ENCODE assay signal across 2 worm cellular contexts in the genomic region with DNA sequence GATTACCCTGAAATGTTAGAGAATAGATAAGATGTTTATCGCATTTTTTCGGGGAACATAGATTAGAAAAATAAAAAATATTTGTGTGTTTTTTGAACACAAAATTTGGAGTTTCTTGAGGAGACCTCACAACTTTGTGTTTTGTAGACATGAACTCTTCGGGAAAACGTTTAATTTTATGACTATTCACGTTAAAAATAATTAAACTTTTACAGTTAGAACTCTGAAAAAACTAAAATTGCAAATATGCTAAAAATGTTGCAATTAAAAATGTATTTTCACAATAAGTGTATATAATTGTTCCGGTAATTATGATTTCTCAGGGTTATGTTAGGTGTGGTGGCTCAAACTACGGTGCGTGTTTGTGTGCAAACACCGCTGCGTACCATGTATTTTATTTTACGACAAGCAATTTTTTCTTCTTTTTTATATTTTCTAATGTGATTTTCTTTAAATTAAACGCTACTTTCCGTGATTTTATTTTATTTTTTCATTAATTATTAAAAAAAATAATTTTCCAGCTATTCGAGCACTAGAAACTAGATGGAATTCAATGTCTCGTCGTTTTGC.
TF ChIP-seq lines count a peak whose summit lies in the region.

Gene F57C2.5, minus strand, starts transcription at position 7 of the 570 bp plus-strand sequence.
Gene spat-1, plus strand, starts transcription at position 520 of the 570 bp plus-strand sequence.

TF ChIP-seq in whole organism, L4 larva, 104 proteins besides CTCF, POLR2A, EP300 and RAD21 (continued from another document):
- TF ChIP-seq nhr-11 (tag; optimal IDR thresholded peaks at IDR 0.05; lab: Kevin White, UChicago) (peak; percentile 45), tra-1 (GFP tag; IDR thresholded peaks at IDR 0.05; lab: Robert Waterston, UW) (no peak), nhr-41 (GFP tag; IDR thresholded peaks at IDR 0.05; lab: Robert Waterston, UW) (no peak), unc-39 (tag; optimal IDR thresholded peaks at IDR 0.05; lab: Kevin White, UChicago) (no peak), hlh-11 (tag; optimal IDR thresholded peaks at IDR 0.05; lab: Kevin White, UChicago) (peak; percentile 28), nhr-10 (tag; optimal IDR thresholded peaks at IDR 0.05; lab: Kevin White, UChicago) (no peak), lin-29 (GFP tag; IDR thresholded peaks at IDR 0.05; lab: Robert Waterston, UW) (no peak), pqm-1 (tag; optimal IDR thresholded peaks at IDR 0.05; lab: Kevin White, UChicago) (peak; percentile 55), egl-43 (GFP tag; IDR thresholded peaks at IDR 0.05; lab: Robert Waterston, UW) (no peak), vab-7 (GFP tag; IDR thresholded peaks at IDR 0.05; lab: Robert Waterston, UW) (peak; percentile 59; the same call in 1 of the 2 replicates), lin-39 (tag; optimal IDR thresholded peaks at IDR 0.05; lab: Kevin White, UChicago) (no peak), nhr-76 (tag; optimal IDR thresholded peaks at IDR 0.05; lab: Kevin White, UChicago) (no peak), F37D6.2 (tag; optimal IDR thresholded peaks at IDR 0.05; lab: Kevin White, UChicago) (peak; percentile 22), dpl-1 (GFP tag; optimal IDR thresholded peaks at IDR 0.05; lab: Kevin White, UChicago) (peak; percentile 61), nhr-28 (tag; optimal IDR thresholded peaks at IDR 0.05; lab: Kevin White, UChicago) (peak; percentile 48), F44E2.7 (GFP tag; IDR thresholded peaks at IDR 0.05; lab: Robert Waterston, UW) (no peak), aha-1 (tag; lab: Kevin White, UChicago) (no peak), F10B5.3 (tag; optimal IDR thresholded peaks at IDR 0.05; lab: Kevin White, UChicago) (no peak), ctbp-1 (GFP tag; IDR thresholded peaks at IDR 0.05; lab: Robert Waterston, UW) (no peak), dmd-9 (GFP tag; IDR thresholded peaks at IDR 0.05; lab: Robert Waterston, UW) (no peak), unc-130 (GFP tag; optimal IDR thresholded peaks at IDR 0.05; lab: Kevin White, UChicago) (peak; percentile 88), nhr-25 (tag; optimal IDR thresholded peaks at IDR 0.05; lab: Kevin White, UChicago; ENCODE audit: borderline replicate concordance, insufficient read depth) (no peak), lsy-2 (tag; optimal IDR thresholded peaks at IDR 0.05; lab: Kevin White, UChicago) (peak; percentile 86 to 98), ZK546.5 (tag; optimal IDR thresholded peaks at IDR 0.05; lab: Kevin White, UChicago) (no peak), aly-2 (tag; optimal IDR thresholded peaks at IDR 0.05; lab: Kevin White, UChicago) (no peak), lin-38 (GFP tag; IDR thresholded peaks at IDR 0.05; lab: Robert Waterston, UW) (peak; percentile 54), T20F7.1 (GFP tag; optimal IDR thresholded peaks at IDR 0.05; lab: Kevin White, UChicago) (no peak), fkh-10 (GFP tag; optimal IDR thresholded peaks at IDR 0.05; lab: Kevin White, UChicago) (no peak), mdl-1 (tag; optimal IDR thresholded peaks at IDR 0.05; lab: Kevin White, UChicago) (no peak), snpc-4 (tag; optimal IDR thresholded peaks at IDR 0.05; lab: Kevin White, UChicago) (no peak), lir-3 (tag; optimal IDR thresholded peaks at IDR 0.05; lab: Kevin White, UChicago) (no peak), zfp-3 (GFP tag; conservative IDR thresholded peaks at IDR 0.05; lab: Robert Waterston, UW) (no peak), hlh-30 (tag; optimal IDR thresholded peaks at IDR 0.05; lab: Kevin White, UChicago; ENCODE audit: insufficient read depth) (peak; percentile 26), F49E8.2 (tag; optimal IDR thresholded peaks at IDR 0.05; lab: Kevin White, UChicago; ENCODE audit: borderline replicate concordance) (no peak), zag-1 (tag; optimal IDR thresholded peaks at IDR 0.05; lab: Kevin White, UChicago) (no peak), spr-3 (GFP tag; optimal IDR thresholded peaks at IDR 0.05; lab: Kevin White, UChicago) (no peak), duxl-1 (tag; optimal IDR thresholded peaks at IDR 0.05; lab: Kevin White, UChicago; ENCODE audit: poor library complexity) (no peak), pha-4 (GFP tag; IDR thresholded peaks at IDR 0.05; lab: Robert Waterston, UW) (peak; percentile 10; the same call in 1 of the 2 replicates), pha-4 (tag; optimal IDR thresholded peaks at IDR 0.05; lab: Kevin White, UChicago) (peak; percentile 49), daf-16 (GFP tag; optimal IDR thresholded peaks at IDR 0.05; lab: Kevin White, UChicago) (no peak), daf-16 (tag; optimal IDR thresholded peaks at IDR 0.05; lab: Kevin White, UChicago) (peak; percentile 90), hif-1 (tag; optimal IDR thresholded peaks at IDR 0.05; lab: Kevin White, UChicago) (peak in 1 of 2 experiments; percentile 86), ztf-7 (tag; optimal IDR thresholded peaks at IDR 0.05; lab: Kevin White, UChicago) (peak; percentile 29), jun-1 (tag; optimal IDR thresholded peaks at IDR 0.05; lab: Kevin White, UChicago) (no peak), mdt-29 (GFP tag; IDR thresholded peaks at IDR 0.05; lab: Robert Waterston, UW) (no peak), nhr-42 (GFP tag; IDR thresholded peaks at IDR 0.05; lab: Robert Waterston, UW) (no peak), gei-8 (GFP tag; optimal IDR thresholded peaks at IDR 0.05; lab: Kevin White, UChicago) (no peak), fos-1 (tag; optimal IDR thresholded peaks at IDR 0.05; lab: Kevin White, UChicago) (no peak), madf-5 (GFP tag; IDR thresholded peaks at IDR 0.05; lab: Robert Waterston, UW) (no peak), saeg-2 (GFP tag; IDR thresholded peaks at IDR 0.05; lab: Robert Waterston, UW) (no peak), Y75B8A.6 (GFP tag; IDR thresholded peaks at IDR 0.05; lab: Robert Waterston, UW) (no peak), ceh-82 (tag; optimal IDR thresholded peaks at IDR 0.05; lab: Kevin White, UChicago) (no peak)

TF ChIP-seq in whole organism, late embryonic, 69 proteins besides CTCF, POLR2A, EP300 and RAD21 (continued from another document):
- no peak for TF ChIP-seq ceh-9 (tag; optimal IDR thresholded peaks at IDR 0.05; lab: Kevin White, UChicago)
- peak; percentile 49 for TF ChIP-seq ttx-3 (tag; optimal IDR thresholded peaks at IDR 0.05; lab: Kevin White, UChicago)
